Fruit fly (Drosophila melanogaster) whole organism, adult: ENCODE data around the gene CG7889.

ENCODE experiments used
- CG33017 ChIP-seq: fragments of 200-800 bp; sonication (Bioruptor generic); optimal IDR thresholded peaks from 2 replicates; lab custom pipeline; 2018; ENCODE audit warnings: missing biosample characterization, mild to moderate bottlenecking, missing genetic modification characterization, moderate library complexity
- Mnt ChIP-seq: fragments of 200-800 bp; sonication (Bioruptor generic); optimal IDR thresholded peaks from 2 replicates; lab custom pipeline; 2016; ENCODE audit warnings: missing biosample characterization, mild to moderate bottlenecking, missing genetic modification characterization
- bab1 ChIP-seq: fragments of 200-800 bp; sonication (Bioruptor generic); optimal IDR thresholded peaks from 3 replicates; lab custom pipeline; 2019; ENCODE audit warnings: missing biosample characterization, mild to moderate bottlenecking, missing genetic modification characterization, moderate library complexity

dm6 chrX:19280249-19280648 lies 36.8 kb downstream of the CG7889 start, which contains the start of gene CG8028:
- TF ChIP-seq Mnt (GFP tag; lab: Kevin White, UChicago) (no peak), CG33017 (tag; lab: Kevin White, UChicago) (no peak), bab1 (GFP tag; lab: Kevin White, UChicago) (no peak)
